Worm (Caenorhabditis elegans): ENCODE results near the gene C45H4.13.

The C45H4.13 gene

ce11 chrV:2126554-2126953, 24.2 kb downstream of the C45H4.13 start:
- TF ChIP-seq lin-39 (tag; optimal IDR thresholded peaks at IDR 0.05) (peak; percentile 11), elt-2 (tag; optimal IDR thresholded peaks at IDR 0.05) (peak; percentile 21), jun-1 (tag; optimal IDR thresholded peaks at IDR 0.05) (no peak)

ce11 chrV:2123164-2123563, 27.6 kb downstream of the C45H4.13 start:
- TF ChIP-seq elt-2 (tag; optimal IDR thresholded peaks at IDR 0.05) (peak; percentile 84), ztf-11 (tag; optimal IDR thresholded peaks at IDR 0.05) (no peak), ama-1 (optimal IDR thresholded peaks at IDR 0.05) (no peak), hmg-11 (tag; optimal IDR thresholded peaks at IDR 0.05) (no peak), fkh-2 (tag; optimal IDR thresholded peaks at IDR 0.05) (no peak), pqm-1 (tag; optimal IDR thresholded peaks at IDR 0.05) (peak; percentile 72), elt-3 (tag; optimal IDR thresholded peaks at IDR 0.05) (no peak)

- TF ChIP-seq pqm-1 (tag; optimal IDR thresholded peaks at IDR 0.05) (peak; percentile 31), elt-3 (tag; optimal IDR thresholded peaks at IDR 0.05) (no peak), nhr-76 (tag; optimal IDR thresholded peaks at IDR 0.05) (no peak), elt-2 (tag; optimal IDR thresholded peaks at IDR 0.05) (peak; percentile 52), nfya-1 (tag; optimal IDR thresholded peaks at IDR 0.05; ENCODE audit: insufficient read depth) (peak; percentile 3), nhr-23 (tag; optimal IDR thresholded peaks at IDR 0.05) (no peak), skn-1 (tag; optimal IDR thresholded peaks at IDR 0.05) (no peak), sea-2 (GFP tag; optimal IDR thresholded peaks at IDR 0.05) (no peak), unc-62 (GFP tag; optimal IDR thresholded peaks at IDR 0.05) (no peak), eor-1 (tag; optimal IDR thresholded peaks at IDR 0.05) (no peak), snpc-4 (tag; optimal IDR thresholded peaks at IDR 0.05) (no peak), lin-39 (tag; optimal IDR thresholded peaks at IDR 0.05) (no peak), nhr-237 (tag; optimal IDR thresholded peaks at IDR 0.05) (no peak), hmg-11 (tag; optimal IDR thresholded peaks at IDR 0.05) (no peak), nhr-12 (tag; optimal IDR thresholded peaks at IDR 0.05) (no peak), ceh-82 (tag; optimal IDR thresholded peaks at IDR 0.05) (no peak), unc-39 (tag; optimal IDR thresholded peaks at IDR 0.05) (no peak), ceh-28 (tag; optimal IDR thresholded peaks at IDR 0.05) (no peak)
Measured at ce11 chrV:2122517-2122916, 28.3 kb downstream of the C45H4.13 start, which contains the start of gene F22F7.2. TSS of gene F22F7.2 (plus strand) at chrV:2122782.

- TF ChIP-seq ztf-4 (tag; optimal IDR thresholded peaks at IDR 0.05) (no peak), nhr-67 (tag; optimal IDR thresholded peaks at IDR 0.05) (no peak), ceh-28 (tag; optimal IDR thresholded peaks at IDR 0.05) (no peak), sea-2 (GFP tag; optimal IDR thresholded peaks at IDR 0.05) (no peak), R02D3.7 (tag; optimal IDR thresholded peaks at IDR 0.05) (no peak), tbx-2 (tag; optimal IDR thresholded peaks at IDR 0.05) (no peak)
Measured at ce11 chrV:2121910-2122362, 28.8 kb downstream of the C45H4.13 start, which contains the start of gene F22F7.8. TSS of gene F22F7.8 (minus strand) at chrV:2121960.

- TF ChIP-seq daf-12 (tag; optimal IDR thresholded peaks at IDR 0.05), result no peak
- TF ChIP-seq mml-1 (tag; optimal IDR thresholded peaks at IDR 0.05), result no peak
- no peak for TF ChIP-seq tbx-2 (tag; optimal IDR thresholded peaks at IDR 0.05)
- TF ChIP-seq nhr-77 (tag; optimal IDR thresholded peaks at IDR 0.05), result no peak
Measured at ce11 chrV:2119529-2119928, 31.2 kb downstream of the C45H4.13 start, which contains the start of gene F22F7.11. TSS of gene F22F7.11 (plus strand) at chrV:2119829.

- TF ChIP-seq fos-1 (tag; optimal IDR thresholded peaks at IDR 0.05), result no peak
- TF ChIP-seq nhr-12 (tag; optimal IDR thresholded peaks at IDR 0.05), result no peak
- TF ChIP-seq nhr-28 (tag; optimal IDR thresholded peaks at IDR 0.05), result no peak
- TF ChIP-seq fkh-10 (GFP tag; optimal IDR thresholded peaks at IDR 0.05), result no peak
Measured at ce11 chrV:2118574-2118973, 32.2 kb downstream of the C45H4.13 start, which contains the start of gene bgnt-1.2. TSS of gene bgnt-1.2 (minus strand) at chrV:2118674.
